Fruit fly (Drosophila melanogaster): ENCODE data around the gene CG11313.

DNA sequence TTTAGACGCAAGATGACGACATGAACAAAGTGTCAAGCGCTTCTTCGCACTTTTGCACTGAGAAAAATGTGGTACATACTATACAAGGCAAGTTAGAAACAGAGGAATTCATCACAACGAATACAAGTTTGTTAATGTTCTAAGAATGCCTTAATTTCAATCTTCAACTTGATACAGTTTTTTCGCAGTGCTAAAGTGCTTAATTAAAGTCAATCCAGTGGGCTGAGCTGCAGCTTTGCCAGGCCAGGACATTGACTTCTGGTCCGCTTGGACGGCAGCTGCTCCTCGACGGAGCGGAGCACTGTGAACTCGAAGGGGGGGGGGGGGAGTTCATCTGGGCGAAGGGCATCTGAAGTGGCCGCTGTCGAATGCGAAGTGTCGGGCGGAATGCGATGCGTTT, 25.2 kb upstream of the CG11313 start:
- TF ChIP-seq insv (optimal IDR thresholded peaks at IDR 0.05) (no peak), psq (optimal IDR thresholded peaks at IDR 0.05) (no peak), h (optimal IDR thresholded peaks at IDR 0.05) (no peak), ttk (optimal IDR thresholded peaks at IDR 0.05) (no peak), Sin3A (optimal IDR thresholded peaks at IDR 0.05) (no peak), Myc (optimal IDR thresholded peaks at IDR 0.05) (no peak)
